Worm (Caenorhabditis elegans) whole organism, L2 larva: ENCODE results near the gene Y45G5AL.1.

Source experiments
- elt-1 ChIP-seq: fragments of 150-350 bp; optimal IDR thresholded peaks from 2 replicates; lab custom pipeline; 2014; ENCODE audit warnings: missing biosample characterization, missing genetic modification characterization
- elt-3 ChIP-seq: sonication (generic microtip); optimal IDR thresholded peaks from 2 replicates; lab custom pipeline; 2017; ENCODE audit warnings: missing biosample characterization, missing genetic modification characterization
- lin-39 ChIP-seq: fragments of 150-350 bp; optimal IDR thresholded peaks from 2 replicates; lab custom pipeline; 2014; ENCODE audit warnings: missing biosample characterization, missing genetic modification reagents, missing genetic modification characterization
- nhr-10 ChIP-seq: sonication (generic microtip); optimal IDR thresholded peaks from 2 replicates; lab custom pipeline; 2017; ENCODE audit warnings: missing biosample characterization, missing genetic modification characterization
- nhr-12 ChIP-seq: fragments of 150-350 bp; optimal IDR thresholded peaks from 2 replicates; lab custom pipeline; 2014; ENCODE audit warnings: missing biosample characterization, missing genetic modification characterization
- nhr-237 ChIP-seq: fragments of 150-350 bp; optimal IDR thresholded peaks from 2 replicates; lab custom pipeline; 2014; ENCODE audit warnings: missing biosample characterization, missing genetic modification characterization
- nhr-77 ChIP-seq: fragments of 150-350 bp; optimal IDR thresholded peaks from 2 replicates; lab custom pipeline; 2014; ENCODE audit warnings: missing biosample characterization, missing genetic modification characterization
- sma-3 ChIP-seq: sonication (generic microtip); optimal IDR thresholded peaks from 2 replicates; lab custom pipeline; 2016; ENCODE audit warnings: missing genetic modification reagents, missing genetic modification characterization, missing compliant biosample characterization
- snpc-4 ChIP-seq: fragments of 150-350 bp; optimal IDR thresholded peaks from 2 replicates; lab custom pipeline; 2014; ENCODE audit warnings: missing biosample characterization, missing genetic modification characterization
- unc-62 ChIP-seq: fragments of 150-350 bp; optimal IDR thresholded peaks from 2 replicates; lab custom pipeline; 2014; ENCODE audit warnings: missing biosample characterization, missing genetic modification reagents, missing genetic modification characterization

ce11 chrV:4164504-4164959 is 20.2 kb downstream of the Y45G5AL.1 start, which contains the start of gene Y45G5AM.3:
- no peak for TF ChIP-seq nhr-10
- no peak for TF ChIP-seq elt-3 (tag; lab: Kevin White, UChicago)
- no peak for TF ChIP-seq unc-62 (GFP tag; lab: Kevin White, UChicago)
- no peak for TF ChIP-seq snpc-4 (tag; lab: Kevin White, UChicago)
- TF ChIP-seq nhr-237 (tag; lab: Kevin White, UChicago): no peak
- no peak for TF ChIP-seq lin-39 (tag; lab: Kevin White, UChicago)
- no peak for TF ChIP-seq nhr-77
- no peak for TF ChIP-seq sma-3
- no peak for TF ChIP-seq nhr-12 (tag; lab: Kevin White, UChicago)
- TF ChIP-seq elt-1 (tag; lab: Kevin White, UChicago): no peak
